Fruit fly (Drosophila melanogaster): ENCODE measurements around the gene CG34112.

CG34112 gene

dm6 chr3R:4394654-4395581 lies 859 bp upstream of the CG34112 start (continued):
- TF ChIP-seq CG6276 (GFP tag; optimal IDR thresholded peaks at IDR 0.05) (peak; percentile 95), Smox (GFP tag; optimal IDR thresholded peaks at IDR 0.05) (peak; percentile 90), cyc (GFP tag; optimal IDR thresholded peaks at IDR 0.05) (peak; percentile 95), dsx (GFP tag; optimal IDR thresholded peaks at IDR 0.05; ENCODE audit: poor library complexity, severe bottlenecking) (peak; percentile 88), dac (GFP tag; optimal IDR thresholded peaks at IDR 0.05) (peak; percentile 95), Ets96B (tag; optimal IDR thresholded peaks at IDR 0.05) (peak; percentile 87), acj6 (GFP tag; optimal IDR thresholded peaks at IDR 0.05) (peak; percentile 94), CG3919 (GFP tag; optimal IDR thresholded peaks at IDR 0.05) (peak; percentile 96), CG31627 (GFP tag; optimal IDR thresholded peaks at IDR 0.05) (peak; percentile 95), esn (GFP tag; optimal IDR thresholded peaks at IDR 0.05) (peak; percentile 96)

DNA sequence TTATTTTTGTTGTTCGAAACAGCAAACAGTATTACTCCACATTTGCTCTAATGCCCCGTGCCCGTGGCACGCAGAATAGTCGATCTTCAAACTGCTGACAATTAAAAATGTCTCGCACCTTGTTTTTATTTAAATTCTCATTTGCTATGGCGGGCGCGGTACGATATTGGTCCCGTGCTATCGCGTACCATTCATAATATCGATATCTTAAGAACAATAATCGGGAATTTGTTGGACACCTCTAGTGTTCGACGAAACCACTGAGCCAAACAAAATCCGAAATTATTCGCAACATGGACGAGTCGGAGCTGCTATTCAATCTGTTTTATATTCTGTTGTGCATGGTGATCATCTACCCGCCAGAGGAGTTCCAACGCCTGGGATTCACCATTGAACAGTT lies 3.9 kb downstream of the CG34112 start, which contains the start of gene CG14646:
TSS of gene CG14646 (plus strand) at position 234 of the 400 bp plus-strand sequence.
- TF ChIP-seq fd85E (GFP tag; optimal IDR thresholded peaks at IDR 0.05) = no peak
- TF ChIP-seq CG15336 (GFP tag; IDR thresholded peaks at IDR 0.05) = no peak
- peak; percentile 12 for TF ChIP-seq CG6854 (GFP tag; optimal IDR thresholded peaks at IDR 0.05)
- no peak for TF ChIP-seq dac (GFP tag; optimal IDR thresholded peaks at IDR 0.05)
- TF ChIP-seq esn (GFP tag; optimal IDR thresholded peaks at IDR 0.05) = peak; percentile 17
- no peak for TF ChIP-seq eg (GFP tag; IDR thresholded peaks at IDR 0.05)
- TF ChIP-seq CG7368 (GFP tag; optimal IDR thresholded peaks at IDR 0.05) = no peak
- no peak for TF ChIP-seq CG1621 (tag; optimal IDR thresholded peaks at IDR 0.05)
- TF ChIP-seq CG16779 (tag; optimal IDR thresholded peaks at IDR 0.05) = no peak
- TF ChIP-seq Hr4 (GFP tag; optimal IDR thresholded peaks at IDR 0.05) = no peak
- no peak for TF ChIP-seq svp (GFP tag)
- TF ChIP-seq CG6792 (GFP tag; optimal IDR thresholded peaks at IDR 0.05) = no peak
- TF ChIP-seq CG8119 (GFP tag; IDR thresholded peaks at IDR 0.05) = 0 out of 3 replicates have a peak, but pooled peaks have one; percentile 22
- TF ChIP-seq CG34406 (GFP tag; optimal IDR thresholded peaks at IDR 0.05) = no peak
- TF ChIP-seq CG6276 (GFP tag; optimal IDR thresholded peaks at IDR 0.05) = no peak
- TF ChIP-seq CG32006 (GFP tag; optimal IDR thresholded peaks at IDR 0.05) = no peak
- TF ChIP-seq CG6163 (GFP tag; IDR thresholded peaks at IDR 0.05) = no peak
- no peak for TF ChIP-seq CG3919 (GFP tag; optimal IDR thresholded peaks at IDR 0.05)
- no peak for TF ChIP-seq CG31627 (GFP tag; optimal IDR thresholded peaks at IDR 0.05)
- peak; percentile 37 for TF ChIP-seq Eip78C (GFP tag)

DNA sequence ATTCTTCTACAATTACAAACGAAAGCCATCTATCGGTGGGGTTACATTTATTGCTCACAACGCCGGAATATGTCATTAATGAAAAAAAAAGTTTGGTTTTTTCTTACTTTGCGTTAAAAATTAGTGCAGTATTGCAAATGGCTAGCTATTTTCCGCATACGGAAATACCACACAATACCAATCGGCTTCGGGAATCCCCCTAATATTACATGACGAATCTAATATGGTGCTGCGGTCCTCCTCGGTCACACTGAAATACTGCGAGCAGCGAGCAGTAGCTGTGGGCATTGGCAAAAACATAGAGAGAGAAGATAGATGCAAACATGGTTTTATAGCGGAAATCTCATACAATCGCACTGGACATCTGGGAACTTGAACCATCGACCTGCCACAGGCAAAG lies 6.6 kb downstream of the CG34112 start, which contains the start of gene tub:
TSS of gene tub (plus strand) at position 253 of the 400 bp plus-strand sequence.
- TF ChIP-seq CG1621 (tag; optimal IDR thresholded peaks at IDR 0.05) (peak; percentile 45), lz (GFP tag; optimal IDR thresholded peaks at IDR 0.05) (peak; percentile 47), dsx (GFP tag; optimal IDR thresholded peaks at IDR 0.05; ENCODE audit: poor library complexity, severe bottlenecking) (no peak), spab (GFP tag; optimal IDR thresholded peaks at IDR 0.05) (no peak), vri (GFP tag; optimal IDR thresholded peaks at IDR 0.05) (no peak), Sox15 (GFP tag; optimal IDR thresholded peaks at IDR 0.05) (no peak), esn (GFP tag; optimal IDR thresholded peaks at IDR 0.05) (peak; percentile 13), dac (GFP tag; optimal IDR thresholded peaks at IDR 0.05) (peak; percentile 22), CG4318 (GFP tag; optimal IDR thresholded peaks at IDR 0.05) (no peak), Sox14 (GFP tag; optimal IDR thresholded peaks at IDR 0.05) (no peak), CG10669 (GFP tag; optimal IDR thresholded peaks at IDR 0.05) (no peak), CG31627 (GFP tag; optimal IDR thresholded peaks at IDR 0.05) (peak; percentile 26), CG10631 (GFP tag; optimal IDR thresholded peaks at IDR 0.05) (no peak), Blimp-1 (GFP tag; optimal IDR thresholded peaks at IDR 0.05) (no peak), pdm3 (GFP tag; optimal IDR thresholded peaks at IDR 0.05) (no peak), Hr39 (GFP tag; optimal IDR thresholded peaks at IDR 0.05) (peak; percentile 7), Eip78C (GFP tag) (peak; percentile 63), CG6163 (GFP tag; IDR thresholded peaks at IDR 0.05) (peak; percentile 62), topi (GFP tag; optimal IDR thresholded peaks at IDR 0.05) (peak; percentile 10), CG6808 (GFP tag; optimal IDR thresholded peaks at IDR 0.05) (no peak), CG3032 (tag; optimal IDR thresholded peaks at IDR 0.05) (peak; percentile 25), CG34406 (GFP tag; optimal IDR thresholded peaks at IDR 0.05) (no peak), acj6 (GFP tag; optimal IDR thresholded peaks at IDR 0.05) (peak; percentile 25), Hr4 (GFP tag; optimal IDR thresholded peaks at IDR 0.05) (no peak), svp (GFP tag) (peak; percentile 84), CG7368 (GFP tag; optimal IDR thresholded peaks at IDR 0.05) (no peak), CG9139 (GFP tag; optimal IDR thresholded peaks at IDR 0.05) (no peak)

All from whole organism, prepupa.